Worm (Caenorhabditis elegans): Measurements from ENCODE around the gene atic-1.

DNA sequence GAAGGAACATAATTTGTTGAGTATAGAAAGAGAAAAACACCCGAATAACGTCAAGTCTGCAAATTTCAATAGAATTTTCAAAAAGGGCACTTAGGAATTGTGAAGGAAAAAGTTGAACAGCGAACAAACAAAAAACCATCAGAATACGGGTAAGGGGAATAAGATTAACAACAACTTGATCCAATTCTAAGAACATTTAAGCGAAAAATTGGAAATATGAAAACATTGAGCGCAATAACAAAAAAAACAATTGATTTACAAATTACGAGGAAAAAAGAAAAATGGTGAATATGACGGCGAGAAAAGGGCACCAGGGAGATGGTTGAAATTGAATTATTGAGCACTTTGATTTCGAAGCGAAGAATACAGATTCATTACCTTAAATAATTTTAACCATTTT lies 35.1 kb downstream of the atic-1 start:
- TF ChIP-seq rnt-1 (tag; optimal IDR thresholded peaks at IDR 0.05) (no peak), hlh-15 (tag; optimal IDR thresholded peaks at IDR 0.05) (no peak), ama-1 (optimal IDR thresholded peaks at IDR 0.05) (no peak), dve-1 (tag; optimal IDR thresholded peaks at IDR 0.05) (no peak), sdc-2 (tag; optimal IDR thresholded peaks at IDR 0.05) (no peak), hlh-8 (tag; optimal IDR thresholded peaks at IDR 0.05) (no peak), ceh-24 (tag; optimal IDR thresholded peaks at IDR 0.05) (no peak), sox-4 (tag; optimal IDR thresholded peaks at IDR 0.05) (no peak)
